Worm (Caenorhabditis elegans) whole organism, young adult: Measurements from ENCODE around the gene ser-2.

ENCODE experiments used
- B0019.2 ChIP-seq: fragments of 200-800 bp; sonication (Bioruptor generic); conservative IDR thresholded peaks from 2 replicates; pipeline ENCODE4 v1.3.6; 2022; ENCODE audit warnings: missing genetic modification reagents, missing genetic modification characterization, missing compliant biosample characterization
- B0261.1 ChIP-seq: sonication (generic microtip); optimal IDR thresholded peaks from 2 replicates; lab custom pipeline; 2016; ENCODE audit warnings: mild to moderate bottlenecking, missing genetic modification characterization, moderate library complexity, missing compliant biosample characterization
- C17E4.6 ChIP-seq: fragments of 200-800 bp; sonication (Bioruptor generic); IDR thresholded peaks from 2 replicates; pipeline ENCODE4 v1.3.6; 2022; ENCODE audit warnings: missing genetic modification reagents, missing genetic modification characterization, missing compliant biosample characterization
- F10E7.11 ChIP-seq: sonication (generic microtip); optimal IDR thresholded peaks from 2 replicates; lab custom pipeline; 2017; ENCODE audit warnings: mild to moderate bottlenecking, missing genetic modification characterization, moderate library complexity, missing compliant biosample characterization
- F22D6.2 ChIP-seq: sonication (generic microtip); optimal IDR thresholded peaks from 2 replicates; lab custom pipeline; 2016; ENCODE audit warnings: mild to moderate bottlenecking, missing genetic modification characterization, missing compliant biosample characterization
- F23B12.7 ChIP-seq: sonication (generic microtip); optimal IDR thresholded peaks from 2 replicates; lab custom pipeline; 2017; ENCODE audit warnings: missing genetic modification characterization, mild to moderate bottlenecking, missing compliant biosample characterization, antibody characterized with exemption, moderate library complexity; ENCODE audit not compliant: insufficient read depth
- F39B2.1 ChIP-seq: fragments of 200-800 bp; sonication (Bioruptor generic); IDR thresholded peaks from 2 replicates; pipeline ENCODE4 v1.3.6; 2022; ENCODE audit warnings: missing genetic modification reagents, missing genetic modification characterization, missing compliant biosample characterization
- F49E8.2 ChIP-seq: sonication (generic microtip); optimal IDR thresholded peaks from 3 replicates; lab custom pipeline; 2017; ENCODE audit warnings: missing genetic modification characterization, mild to moderate bottlenecking, missing compliant biosample characterization, antibody characterized with exemption, moderate library complexity; ENCODE audit not compliant: insufficient read depth
- K12H6.12 ChIP-seq: fragments of 200-800 bp; sonication (Bioruptor generic); optimal IDR thresholded peaks from 2 replicates; lab custom pipeline; 2018; ENCODE audit warnings: mild to moderate bottlenecking, missing genetic modification characterization, missing compliant biosample characterization
- ZK185.1 ChIP-seq: sonication (generic microtip); optimal IDR thresholded peaks from 2 replicates; lab custom pipeline; 2016; ENCODE audit warnings: mild to moderate bottlenecking, missing genetic modification characterization, missing compliant biosample characterization; ENCODE audit not compliant: poor library complexity, severe bottlenecking
- aptf-3 ChIP-seq: fragments of 200-800 bp; sonication (Bioruptor generic); IDR thresholded peaks from 2 replicates; pipeline ENCODE4 v1.3.6; 2022; ENCODE audit warnings: missing genetic modification characterization, missing compliant biosample characterization
- athp-1 ChIP-seq: sonication (generic microtip); optimal IDR thresholded peaks from 2 replicates; lab custom pipeline; 2017; ENCODE audit warnings: mild to moderate bottlenecking, missing genetic modification characterization, missing compliant biosample characterization
- attf-3 ChIP-seq: fragments of 200-800 bp; sonication (Bioruptor generic); conservative IDR thresholded peaks from 2 replicates; pipeline ENCODE4 v1.3.6; 2022; ENCODE audit warnings: missing genetic modification reagents, missing genetic modification characterization, missing compliant biosample characterization
- attf-5 ChIP-seq: fragments of 200-800 bp; sonication (Bioruptor generic); optimal IDR thresholded peaks from 2 replicates; lab custom pipeline; 2018; ENCODE audit warnings: mild to moderate bottlenecking, missing genetic modification characterization, missing compliant biosample characterization
- attf-6 ChIP-seq: fragments of 200-800 bp; sonication (Bioruptor generic); IDR thresholded peaks from 2 replicates; pipeline ENCODE4 v1.3.6; 2022; ENCODE audit warnings: missing genetic modification reagents, missing genetic modification characterization, missing compliant biosample characterization
- cebp-2 ChIP-seq: fragments of 200-800 bp; sonication (Bioruptor generic); IDR thresholded peaks from 2 replicates; pipeline ENCODE4 v1.3.6; 2022; ENCODE audit warnings: missing genetic modification characterization, missing compliant biosample characterization
- ceh-27 ChIP-seq: fragments of 200-800 bp; sonication (Bioruptor generic); optimal IDR thresholded peaks from 2 replicates; lab custom pipeline; 2018; ENCODE audit warnings: mild to moderate bottlenecking, missing genetic modification characterization, moderate library complexity, missing compliant biosample characterization
- ceh-58 ChIP-seq: fragments of 200-800 bp; sonication (Bioruptor generic); IDR thresholded peaks from 2 replicates; pipeline ENCODE4 v1.3.6; 2022; ENCODE audit warnings: missing genetic modification characterization, missing compliant biosample characterization
- die-1 ChIP-seq: sonication (generic microtip); optimal IDR thresholded peaks from 2 replicates; lab custom pipeline; 2016; ENCODE audit warnings: missing genotype, mild to moderate bottlenecking, missing genetic modification characterization, missing compliant biosample characterization
- dox-1 ChIP-seq: fragments of 200-800 bp; sonication (Bioruptor generic); IDR thresholded peaks from 2 replicates; pipeline ENCODE4 v1.3.6; 2022; ENCODE audit warnings: missing genetic modification reagents, missing genetic modification characterization, missing compliant biosample characterization
- egl-18 ChIP-seq: fragments of 200-800 bp; sonication (Bioruptor generic); IDR thresholded peaks from 2 replicates; pipeline ENCODE4 v1.3.6; 2022; ENCODE audit warnings: missing genetic modification reagents, missing genetic modification characterization, missing compliant biosample characterization
- egl-44 ChIP-seq: fragments of 200-800 bp; sonication (Bioruptor generic); IDR thresholded peaks from 2 replicates; pipeline ENCODE4 v1.3.6; 2022; ENCODE audit warnings: missing genetic modification reagents, missing genetic modification characterization, missing compliant biosample characterization
- fkh-3 ChIP-seq: sonication (generic microtip); optimal IDR thresholded peaks from 2 replicates; lab custom pipeline; 2016; ENCODE audit warnings: mild to moderate bottlenecking, missing genetic modification characterization, missing compliant biosample characterization
- gei-17 ChIP-seq: fragments of 200-800 bp; sonication (Bioruptor generic); optimal IDR thresholded peaks from 2 replicates; lab custom pipeline; 2018; ENCODE audit warnings: mild to moderate bottlenecking, missing genetic modification characterization, missing compliant biosample characterization
- hlh-12 ChIP-seq: sonication (generic microtip); optimal IDR thresholded peaks from 2 replicates; lab custom pipeline; 2016; ENCODE audit warnings: missing genetic modification characterization, missing compliant biosample characterization
- hmg-20 ChIP-seq: fragments of 200-800 bp; sonication (Bioruptor generic); IDR thresholded peaks from 2 replicates; pipeline ENCODE4 v1.3.6; 2022; ENCODE audit warnings: missing genetic modification reagents, missing genetic modification characterization, missing compliant biosample characterization
- hrde-1 ChIP-seq: sonication (generic microtip); optimal IDR thresholded peaks from 2 replicates; lab custom pipeline; 2016; ENCODE audit warnings: missing genetic modification characterization, mild to moderate bottlenecking, missing compliant biosample characterization, moderate library complexity, missing genotype, missing genetic modification reagents, borderline replicate concordance
- let-526 ChIP-seq: fragments of 200-800 bp; sonication (Bioruptor generic); IDR thresholded peaks from 2 replicates; pipeline ENCODE4 v1.3.6; 2022; ENCODE audit warnings: missing genetic modification reagents, missing genetic modification characterization, missing compliant biosample characterization
- let-607 ChIP-seq, 2 experiments: fragments of 200-800 bp in 1 of 2; sonication (Bioruptor generic) in 1 of 2; sonication (generic microtip) in 1 of 2; optimal IDR thresholded peaks; 2 replicates each; lab custom pipeline; 2016 to 2018; ENCODE audit warnings: mild to moderate bottlenecking in 2 of 2, missing compliant biosample characterization in 2 of 2, missing genetic modification characterization in 2 of 2, moderate library complexity in 2 of 2, missing genotype in 1 of 2
- lsl-1 ChIP-seq: fragments of 200-800 bp; sonication (Bioruptor generic); optimal IDR thresholded peaks from 2 replicates; lab custom pipeline; 2018; ENCODE audit warnings: mild to moderate bottlenecking, missing genetic modification characterization, moderate library complexity, missing compliant biosample characterization
- madf-3 ChIP-seq: fragments of 200-800 bp; sonication (Bioruptor generic); IDR thresholded peaks from 2 replicates; pipeline ENCODE4 v1.3.6; 2022; ENCODE audit warnings: missing genetic modification reagents, missing genetic modification characterization, missing compliant biosample characterization
- madf-6 ChIP-seq: fragments of 200-800 bp; sonication (Bioruptor generic); IDR thresholded peaks from 2 replicates; pipeline ENCODE4 v1.3.6; 2022; ENCODE audit warnings: missing genetic modification reagents, missing genetic modification characterization, missing compliant biosample characterization
- mxl-1 ChIP-seq: sonication (generic microtip); optimal IDR thresholded peaks from 2 replicates; lab custom pipeline; 2016; ENCODE audit warnings: missing genetic modification characterization, missing compliant biosample characterization
- nhr-120 ChIP-seq: fragments of 200-800 bp; sonication (Bioruptor generic); IDR thresholded peaks from 2 replicates; pipeline ENCODE4 v1.3.6; 2022; ENCODE audit warnings: missing genetic modification characterization, missing compliant biosample characterization
- nhr-80 ChIP-seq: sonication (generic microtip); optimal IDR thresholded peaks from 2 replicates; lab custom pipeline; 2016; ENCODE audit warnings: missing genetic modification characterization, missing compliant biosample characterization
- rcor-1 ChIP-seq: fragments of 200-800 bp; sonication (Bioruptor generic); IDR thresholded peaks from 2 replicates; pipeline ENCODE4 v1.3.6; 2022; ENCODE audit warnings: missing genetic modification reagents, missing genetic modification characterization, missing compliant biosample characterization
- sdz-38 ChIP-seq: sonication (generic microtip); optimal IDR thresholded peaks from 2 replicates; lab custom pipeline; 2016; ENCODE audit warnings: missing genotype, missing genetic modification characterization, missing compliant biosample characterization
- sptf-2 ChIP-seq: fragments of 200-800 bp; sonication (Bioruptor generic); optimal IDR thresholded peaks from 2 replicates; lab custom pipeline; 2018; ENCODE audit warnings: mild to moderate bottlenecking, missing genetic modification characterization, missing compliant biosample characterization
- tbp1 ChIP-seq: fragments of 200-800 bp; sonication (Bioruptor generic); optimal IDR thresholded peaks from 2 replicates; lab custom pipeline; 2018; ENCODE audit warnings: mild to moderate bottlenecking, missing genetic modification characterization, missing compliant biosample characterization
- tlf-1 ChIP-seq: fragments of 200-800 bp; sonication (Bioruptor generic); optimal IDR thresholded peaks from 2 replicates; lab custom pipeline; 2018; ENCODE audit warnings: mild to moderate bottlenecking, missing genetic modification characterization, missing compliant biosample characterization
- zfh-2 ChIP-seq: fragments of 200-800 bp; sonication (Bioruptor generic); conservative IDR thresholded peaks from 2 replicates; pipeline ENCODE4 v1.3.6; 2022; ENCODE audit warnings: missing genetic modification reagents, missing genetic modification characterization, missing compliant biosample characterization
- ztf-18 ChIP-seq: sonication (generic microtip); optimal IDR thresholded peaks from 2 replicates; lab custom pipeline; 2016; ENCODE audit warnings: missing genotype, mild to moderate bottlenecking, missing genetic modification characterization, missing compliant biosample characterization
- ztf-26 ChIP-seq: sonication (generic microtip); optimal IDR thresholded peaks from 2 replicates; lab custom pipeline; 2017; ENCODE audit warnings: missing genetic modification characterization, missing compliant biosample characterization
- ztf-6 ChIP-seq: fragments of 200-800 bp; sonication (Bioruptor generic); IDR thresholded peaks from 2 replicates; pipeline ENCODE4 v1.3.6; 2022; ENCODE audit warnings: missing genetic modification reagents, missing genetic modification characterization, missing compliant biosample characterization

The ser-2 gene

ce11 chrX:15281248-15281647 lies 21.5 kb downstream of the ser-2 start:
- TF ChIP-seq nhr-120 (GFP tag; lab: Robert Waterston, UW) (no peak), ceh-27 (peak; percentile 30), F22D6.2 (tag; lab: Kevin White, UChicago) (no peak), gei-17 (GFP tag; lab: Kevin White, UChicago) (no peak), nhr-80 (tag; lab: Kevin White, UChicago) (peak; percentile 70), dox-1 (GFP tag; lab: Robert Waterston, UW) (0 out of 2 replicates have a peak, but pooled peaks have one; percentile 20), B0261.1 (no peak), sptf-2 (GFP tag; lab: Kevin White, UChicago) (no peak), sdz-38 (tag; lab: Kevin White, UChicago) (no peak), C17E4.6 (GFP tag; lab: Robert Waterston, UW) (no peak), egl-18 (GFP tag; lab: Robert Waterston, UW) (no peak), madf-3 (GFP tag; lab: Robert Waterston, UW) (0 out of 2 replicates have a peak, but pooled peaks have one; percentile 17), rcor-1 (GFP tag; lab: Robert Waterston, UW) (no peak), tbp1 (GFP tag; lab: Kevin White, UChicago) (peak; percentile 25), lsl-1 (GFP tag; lab: Kevin White, UChicago) (no peak), zfh-2 (GFP tag; lab: Robert Waterston, UW) (peak; percentile 52; the same call in 1 of the 2 replicates), F39B2.1 (no peak), attf-5 (GFP tag; lab: Kevin White, UChicago) (peak; percentile 27), die-1 (tag; lab: Kevin White, UChicago) (no peak), F49E8.2 (tag; lab: Kevin White, UChicago) (no peak), ZK185.1 (tag; lab: Kevin White, UChicago) (no peak), athp-1 (no peak), mxl-1 (no peak), egl-44 (GFP tag; lab: Robert Waterston, UW) (no peak), ceh-58 (GFP tag; lab: Robert Waterston, UW) (no peak), F23B12.7 (tag; lab: Kevin White, UChicago) (peak; percentile 47), attf-3 (GFP tag; lab: Robert Waterston, UW) (no peak), ztf-26 (tag; lab: Kevin White, UChicago) (no peak), cebp-2 (GFP tag; lab: Robert Waterston, UW) (no peak), let-607 (tag; optimal IDR thresholded peaks at IDR 0.05; lab: Kevin White, UChicago) (no peak), B0019.2 (GFP tag; lab: Robert Waterston, UW) (no peak), let-526 (no peak), ztf-6 (GFP tag; lab: Robert Waterston, UW) (no peak), attf-6 (no peak)

- TF ChIP-seq C17E4.6 (GFP tag; lab: Robert Waterston, UW) (no peak), rcor-1 (GFP tag; lab: Robert Waterston, UW) (no peak), hlh-12 (tag; lab: Kevin White, UChicago) (no peak), aptf-3 (GFP tag; lab: Robert Waterston, UW) (no peak), madf-6 (GFP tag; lab: Robert Waterston, UW) (no peak), let-607 (tag; optimal IDR thresholded peaks at IDR 0.05; lab: Kevin White, UChicago) (no peak), tlf-1 (GFP tag; lab: Kevin White, UChicago) (no peak), fkh-3 (tag; lab: Kevin White, UChicago) (no peak), egl-44 (GFP tag; lab: Robert Waterston, UW) (no peak), hmg-20 (GFP tag; lab: Robert Waterston, UW) (no peak), F10E7.11 (tag; lab: Kevin White, UChicago) (no peak), hrde-1 (no peak), K12H6.12 (tag; lab: Kevin White, UChicago) (no peak), ztf-18 (tag; lab: Kevin White, UChicago) (no peak)
Measured at ce11 chrX:15280318-15280717, 22.4 kb downstream of the ser-2 start.
